Fruit fly (Drosophila melanogaster): ENCODE data around the gene para.

para gene

DNA sequence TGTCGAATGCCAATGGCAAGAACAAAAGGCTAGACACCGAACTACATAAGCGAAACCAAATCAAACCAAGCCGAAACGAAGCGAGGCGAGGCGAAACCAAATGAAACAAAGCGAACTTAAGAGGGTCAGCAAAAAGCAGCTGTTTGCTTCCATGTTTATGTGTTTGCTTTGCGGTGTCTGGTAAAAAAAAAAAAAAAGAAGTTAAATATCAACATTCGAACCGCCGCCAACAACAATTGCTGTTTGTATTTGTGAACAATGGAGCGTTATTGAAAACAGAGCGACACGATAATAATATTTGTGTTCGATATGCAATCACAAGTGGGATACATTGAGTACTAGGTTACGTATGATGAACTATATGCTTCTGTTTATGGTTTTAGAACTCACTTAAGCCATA is 40.8 kb upstream of the para start (continued):
- TF ChIP-seq CG6854 (GFP tag; optimal IDR thresholded peaks at IDR 0.05) (peak; percentile 1), Xrp1 (GFP tag; IDR thresholded peaks at IDR 0.05) (peak; percentile 44; the same call in 1 of the 2 replicates), her (GFP tag; optimal IDR thresholded peaks at IDR 0.05) (peak; percentile 20), wek (GFP tag; optimal IDR thresholded peaks at IDR 0.05) (peak; percentile 20), onecut (GFP tag; IDR thresholded peaks at IDR 0.05) (no peak), mirr (GFP tag; optimal IDR thresholded peaks at IDR 0.05) (peak; percentile 38), CG9817 (tag; optimal IDR thresholded peaks at IDR 0.05) (peak; percentile 13), CG3163 (GFP tag; optimal IDR thresholded peaks at IDR 0.05) (no peak), nau (GFP tag; optimal IDR thresholded peaks at IDR 0.05) (peak; percentile 30), CG3407 (GFP tag; optimal IDR thresholded peaks at IDR 0.05) (peak; percentile 13), CG2120 (GFP tag; optimal IDR thresholded peaks at IDR 0.05) (peak; percentile 44), bsh (GFP tag; optimal IDR thresholded peaks at IDR 0.05) (peak in 1 of 2 experiments; percentile 10), CG2678 (tag; optimal IDR thresholded peaks at IDR 0.05) (peak; percentile 50), CG8765 (GFP tag; IDR thresholded peaks at IDR 0.05) (no peak), pb (GFP tag; optimal IDR thresholded peaks at IDR 0.05) (no peak), CG15269 (tag; optimal IDR thresholded peaks at IDR 0.05) (peak; percentile 49), Atf6 (GFP tag; IDR thresholded peaks at IDR 0.05) (peak; percentile 77), CG6765 (GFP tag; optimal IDR thresholded peaks at IDR 0.05) (peak; percentile 53), CG13424 (tag; optimal IDR thresholded peaks at IDR 0.05) (peak; percentile 13), CrebB (tag; optimal IDR thresholded peaks at IDR 0.05) (peak; percentile 50), CG11398 (GFP tag; optimal IDR thresholded peaks at IDR 0.05) (peak; percentile 6), chm (GFP tag; IDR thresholded peaks at IDR 0.05) (0 out of 2 replicates have a peak, but pooled peaks have one; percentile 8), sob (GFP tag; IDR thresholded peaks at IDR 0.05) (peak; percentile 61; the same call in 1 of the 2 replicates), Hmr (GFP tag; optimal IDR thresholded peaks at IDR 0.05) (peak; percentile 73), Hand (GFP tag; optimal IDR thresholded peaks at IDR 0.05) (peak; percentile 3), Abd-B (GFP tag; optimal IDR thresholded peaks at IDR 0.05) (no peak), CG6813 (GFP tag; optimal IDR thresholded peaks at IDR 0.05) (peak; percentile 37), CG12769 (tag; optimal IDR thresholded peaks at IDR 0.05) (peak; percentile 29), CG8290 (GFP tag; optimal IDR thresholded peaks at IDR 0.05) (no peak), CG8290 (tag; optimal IDR thresholded peaks at IDR 0.05) (peak in 1 of 2 experiments; percentile 35), CG15011 (GFP tag; optimal IDR thresholded peaks at IDR 0.05) (peak; percentile 25), zfh1 (GFP tag; IDR thresholded peaks at IDR 0.05) (no peak), CG17385 (GFP tag; optimal IDR thresholded peaks at IDR 0.05) (peak; percentile 25), Fer3 (tag; optimal IDR thresholded peaks at IDR 0.05) (peak; percentile 45), NfI (GFP tag; optimal IDR thresholded peaks at IDR 0.05) (peak; percentile 10), unc-4 (GFP tag; IDR thresholded peaks at IDR 0.05; ENCODE audit: partially characterized antibody) (no peak), Trl (optimal IDR thresholded peaks at IDR 0.05) (no peak), Trl (GFP tag; optimal IDR thresholded peaks at IDR 0.05) (peak; percentile 48), CG12071 (GFP tag; optimal IDR thresholded peaks at IDR 0.05) (peak; percentile 47), CG32532 (GFP tag; IDR thresholded peaks at IDR 0.05) (no peak), unpg (GFP tag; optimal IDR thresholded peaks at IDR 0.05) (peak; percentile 25), org-1 (GFP tag; optimal IDR thresholded peaks at IDR 0.05) (peak; percentile 31), CG2875 (GFP tag; optimal IDR thresholded peaks at IDR 0.05) (peak; percentile 9), ac (GFP tag; optimal IDR thresholded peaks at IDR 0.05) (peak; percentile 8), vfl (GFP tag; optimal IDR thresholded peaks at IDR 0.05) (no peak), gt (GFP tag; IDR thresholded peaks at IDR 0.05) (no peak), PHDP (tag; optimal IDR thresholded peaks at IDR 0.05) (peak; percentile 50), Scr (GFP tag; IDR thresholded peaks at IDR 0.05; ENCODE audit: partially characterized antibody) (no peak), CG9727 (GFP tag; optimal IDR thresholded peaks at IDR 0.05) (peak; percentile 6), nom (GFP tag; optimal IDR thresholded peaks at IDR 0.05) (peak; percentile 27)

All from whole organism, embryonic.